Fruit fly (Drosophila melanogaster): Measurements from ENCODE around the gene Lcp65Ab2.

Gene Lcp65Ab2

DNA sequence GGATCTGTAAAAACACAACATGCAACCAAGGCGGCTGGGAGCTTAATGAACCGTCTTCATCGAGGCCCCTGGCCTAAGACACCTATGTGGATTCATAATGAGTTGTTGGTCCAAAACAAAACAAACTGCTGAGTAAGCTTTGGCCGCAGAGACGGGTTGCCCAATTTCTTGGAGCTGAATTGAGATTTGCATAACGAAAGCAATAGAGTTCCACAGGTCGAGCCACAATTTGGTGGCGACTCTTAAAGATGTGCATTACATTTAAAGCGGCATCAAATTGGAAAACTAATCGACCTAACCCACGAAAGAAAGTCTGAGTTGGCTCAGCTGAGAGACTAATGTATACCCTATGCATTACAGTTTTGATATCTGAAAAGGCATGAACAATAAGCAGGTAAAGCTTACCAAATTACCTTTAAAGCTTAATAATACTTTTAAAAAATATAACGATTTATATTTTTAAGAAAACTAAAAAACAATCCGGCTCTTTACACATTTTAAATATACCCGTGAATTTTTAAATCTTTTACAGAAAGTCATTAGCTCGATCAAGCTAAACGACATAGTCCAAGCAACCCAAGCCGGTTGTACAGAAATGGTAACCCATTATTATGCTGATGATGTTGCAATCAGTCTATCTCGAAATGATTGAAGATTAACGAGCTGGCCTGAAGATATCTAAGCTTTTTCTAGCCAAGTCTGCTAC, 11.0 kb downstream of the Lcp65Ab2 start, which contains the start of gene CG13297 (continued):
- TF ChIP-seq Pdp1 (GFP tag; optimal IDR thresholded peaks at IDR 0.05) = peak in 1 of 2 experiments; percentile 2
- TF ChIP-seq Atf6 (GFP tag; IDR thresholded peaks at IDR 0.05) = no peak
- peak; percentile 0 for TF ChIP-seq CG12155 (GFP tag; optimal IDR thresholded peaks at IDR 0.05)
- no peak for TF ChIP-seq slou (GFP tag; optimal IDR thresholded peaks at IDR 0.05)
- TF ChIP-seq psq (GFP tag; optimal IDR thresholded peaks at IDR 0.05) = no peak
- TF ChIP-seq CG15514 (GFP tag; optimal IDR thresholded peaks at IDR 0.05) = no peak
- TF ChIP-seq CG10654 (GFP tag; optimal IDR thresholded peaks at IDR 0.05) = peak; percentile 19
- TF ChIP-seq corto (GFP tag; optimal IDR thresholded peaks at IDR 0.05) = no peak
- TF ChIP-seq trem (tag; optimal IDR thresholded peaks at IDR 0.05) = peak; percentile 33
- no peak for TF ChIP-seq pb (GFP tag; optimal IDR thresholded peaks at IDR 0.05)
- TF ChIP-seq sug (tag; optimal IDR thresholded peaks at IDR 0.05) = no peak
- no peak for TF ChIP-seq CG6765 (GFP tag; optimal IDR thresholded peaks at IDR 0.05)
- peak; percentile 79 for TF ChIP-seq CG2678 (tag; optimal IDR thresholded peaks at IDR 0.05)
- TF ChIP-seq CG32772 (GFP tag; IDR thresholded peaks at IDR 0.05) = 0 out of 2 replicates have a peak, but pooled peaks have one; percentile 14
- TF ChIP-seq eyg (GFP tag; optimal IDR thresholded peaks at IDR 0.05) = no peak
- TF ChIP-seq Neu2 (GFP tag; optimal IDR thresholded peaks at IDR 0.05; ENCODE audit: borderline replicate concordance) = no peak
- peak; percentile 12 for TF ChIP-seq fd3F (GFP tag; optimal IDR thresholded peaks at IDR 0.05)
- TF ChIP-seq CG10147 (GFP tag; optimal IDR thresholded peaks at IDR 0.05) = peak; percentile 30
- no peak for TF ChIP-seq lbe (GFP tag; optimal IDR thresholded peaks at IDR 0.05)
- TF ChIP-seq CG1529 (GFP tag; optimal IDR thresholded peaks at IDR 0.05) = no peak
- no peak for TF ChIP-seq stwl (tag; optimal IDR thresholded peaks at IDR 0.05)
- no peak for TF ChIP-seq CG3838 (GFP tag; optimal IDR thresholded peaks at IDR 0.05)
- TF ChIP-seq gt (GFP tag; IDR thresholded peaks at IDR 0.05) = no peak
- TF ChIP-seq Ets97D (GFP tag; optimal IDR thresholded peaks at IDR 0.05) = no peak
- peak; percentile 26 for TF ChIP-seq lab (GFP tag; optimal IDR thresholded peaks at IDR 0.05)
- peak; percentile 40 for TF ChIP-seq PHDP (tag; optimal IDR thresholded peaks at IDR 0.05)
- no peak for TF ChIP-seq CG16815 (GFP tag; optimal IDR thresholded peaks at IDR 0.05)
- no peak for TF ChIP-seq dmrt11E (tag; optimal IDR thresholded peaks at IDR 0.05)
- TF ChIP-seq lmd (GFP tag; IDR thresholded peaks at IDR 0.05) = peak; percentile 50; the same call in 1 of the 2 replicates
- no peak for TF ChIP-seq ro (GFP tag; IDR thresholded peaks at IDR 0.05)
- peak; percentile 33 for TF ChIP-seq CG10209 (GFP tag; optimal IDR thresholded peaks at IDR 0.05)
- peak; percentile 10 for TF ChIP-seq Hr3 (GFP tag; optimal IDR thresholded peaks at IDR 0.05)
- TF ChIP-seq CG17385 (GFP tag; optimal IDR thresholded peaks at IDR 0.05) = peak; percentile 20
- no peak for TF ChIP-seq CG11696 (GFP tag; IDR thresholded peaks at IDR 0.05)
- TF ChIP-seq CG31441 (GFP tag; IDR thresholded peaks at IDR 0.05) = peak; percentile 84
- no peak for TF ChIP-seq HmgZ (tag; optimal IDR thresholded peaks at IDR 0.05)
- TF ChIP-seq ci (GFP tag; IDR thresholded peaks at IDR 0.05) = no peak
- TF ChIP-seq CG14667 (GFP tag; IDR thresholded peaks at IDR 0.05) = no peak
- no peak for TF ChIP-seq CG2202 (tag; optimal IDR thresholded peaks at IDR 0.05)
- no peak for TF ChIP-seq CG10321 (GFP tag; IDR thresholded peaks at IDR 0.05)
- peak; percentile 17 for TF ChIP-seq gsb-n (tag; optimal IDR thresholded peaks at IDR 0.05)
- TF ChIP-seq CG33213 (GFP tag; optimal IDR thresholded peaks at IDR 0.05) = no peak
- TF ChIP-seq unc-4 (GFP tag; IDR thresholded peaks at IDR 0.05; ENCODE audit: partially characterized antibody) = no peak
- no peak for TF ChIP-seq CG9609 (GFP tag; optimal IDR thresholded peaks at IDR 0.05)
- TF ChIP-seq Deaf1 (tag; optimal IDR thresholded peaks at IDR 0.05) = peak; percentile 22
- TF ChIP-seq ac (GFP tag; optimal IDR thresholded peaks at IDR 0.05) = no peak
- no peak for TF ChIP-seq Nf-YB (GFP tag; optimal IDR thresholded peaks at IDR 0.05)
- TF ChIP-seq CG7745 (tag; optimal IDR thresholded peaks at IDR 0.05) = no peak
- no peak for TF ChIP-seq lola (GFP tag; optimal IDR thresholded peaks at IDR 0.05)

Measured in whole organism, embryonic.